Worm (Caenorhabditis elegans): ENCODE measurements around the gene acl-4.

- TF ChIP-seq mec-3 (tag; optimal IDR thresholded peaks at IDR 0.05; ENCODE audit: borderline replicate concordance) (no peak), tbx-2 (tag; optimal IDR thresholded peaks at IDR 0.05) (no peak), sdc-2 (tag; optimal IDR thresholded peaks at IDR 0.05) (no peak), nhr-11 (tag; optimal IDR thresholded peaks at IDR 0.05) (no peak), K09A11.1 (tag; optimal IDR thresholded peaks at IDR 0.05; ENCODE audit: insufficient read depth) (no peak), fkh-10 (GFP tag; optimal IDR thresholded peaks at IDR 0.05) (no peak), pha-4 (tag; optimal IDR thresholded peaks at IDR 0.05) (no peak), K02D7.2 (tag; optimal IDR thresholded peaks at IDR 0.05) (no peak), pha-2 (tag; optimal IDR thresholded peaks at IDR 0.05) (no peak), ets-4 (tag; optimal IDR thresholded peaks at IDR 0.05) (no peak), unc-3 (GFP tag; conservative IDR thresholded peaks at IDR 0.05) (no peak), unc-3 (tag; optimal IDR thresholded peaks at IDR 0.05) (no peak), tbx-7 (tag; optimal IDR thresholded peaks at IDR 0.05) (no peak), ama-1 (optimal IDR thresholded peaks at IDR 0.05) (no peak), unc-86 (tag; optimal IDR thresholded peaks at IDR 0.05) (no peak)
Measured at ce11 chrX:2030871-2031270, 39.4 kb downstream of the acl-4 start.

Measured in whole organism, late embryonic.